Worm (Caenorhabditis elegans) whole organism, L4/young adult: Measurements from ENCODE around the gene F52E1.5.

ENCODE experiments used
- W03F9.2 ChIP-seq: fragments of 150-350 bp; optimal IDR thresholded peaks from 2 replicates; lab custom pipeline; 2014; ENCODE audit warnings: missing biosample characterization, missing genetic modification characterization
- dao-5 ChIP-seq: sonication (generic microtip); optimal IDR thresholded peaks from 2 replicates; lab custom pipeline; 2016; ENCODE audit warnings: missing genotype, missing genetic modification characterization, moderate library complexity, missing compliant biosample characterization
- him-1 ChIP-seq: sonication (generic microtip); optimal IDR thresholded peaks from 2 replicates; lab custom pipeline; 2016; ENCODE audit warnings: missing genotype, missing genetic modification reagents, missing genetic modification characterization, missing compliant biosample characterization

- no peak for TF ChIP-seq him-1 (tag; lab: Kevin White, UChicago)
- no peak for TF ChIP-seq W03F9.2 (tag; lab: Kevin White, UChicago)
- no peak for TF ChIP-seq dao-5
These were observed 34.9 kb downstream of the F52E1.5 start, which contains the start of gene pos-1 for ce11 chrV:8414036-8414728.
